Worm (Caenorhabditis elegans) whole organism, late embryonic: ENCODE results near the gene F52D1.2.

Experiments used
- C08G9.2 ChIP-seq: sonication (generic microtip); optimal IDR thresholded peaks from 2 replicates; lab custom pipeline; 2016; ENCODE audit warnings: mild to moderate bottlenecking, missing genetic modification characterization, moderate library complexity, missing compliant biosample characterization
- C38D4.7 ChIP-seq: fragments of 200-800 bp; sonication (Bioruptor generic); optimal IDR thresholded peaks from 2 replicates; lab custom pipeline; 2018; ENCODE audit warnings: mild to moderate bottlenecking, missing genetic modification characterization, moderate library complexity, missing compliant biosample characterization
- F13H6.1 ChIP-seq: sonication (generic microtip); optimal IDR thresholded peaks from 2 replicates; lab custom pipeline; 2016; ENCODE audit warnings: missing genetic modification characterization, missing compliant biosample characterization
- T23F11.4 ChIP-seq: fragments of 200-800 bp; sonication (Bioruptor generic); optimal IDR thresholded peaks from 2 replicates; lab custom pipeline; 2018; ENCODE audit warnings: mild to moderate bottlenecking, missing genetic modification characterization, missing compliant biosample characterization
- ahr-1 ChIP-seq: sonication (generic microtip); optimal IDR thresholded peaks from 2 replicates; lab custom pipeline; 2016; ENCODE audit warnings: missing genetic modification characterization, missing compliant biosample characterization
- ceh-14 ChIP-seq: sonication (generic microtip); optimal IDR thresholded peaks from 2 replicates; lab custom pipeline; 2016; ENCODE audit warnings: missing genotype, missing genetic modification characterization, missing compliant biosample characterization
- ceh-19 ChIP-seq: fragments of 200-800 bp; sonication (Bioruptor generic); optimal IDR thresholded peaks from 2 replicates; lab custom pipeline; 2018; ENCODE audit warnings: mild to moderate bottlenecking, missing genetic modification characterization, missing compliant biosample characterization
- ceh-2 ChIP-seq: sonication (generic microtip); optimal IDR thresholded peaks from 2 replicates; lab custom pipeline; 2016; ENCODE audit warnings: missing genotype, missing genetic modification characterization, missing compliant biosample characterization
- ceh-24 ChIP-seq: sonication (generic microtip); optimal IDR thresholded peaks from 2 replicates; lab custom pipeline; 2016; ENCODE audit warnings: mild to moderate bottlenecking, missing genetic modification characterization, missing compliant biosample characterization
- ceh-30 ChIP-seq: fragments of 150-350 bp; optimal IDR thresholded peaks from 2 replicates; lab custom pipeline; 2014; ENCODE audit warnings: missing biosample characterization, missing genetic modification characterization
- ceh-31 ChIP-seq: sonication (generic microtip); optimal IDR thresholded peaks from 2 replicates; lab custom pipeline; 2016; ENCODE audit warnings: missing genetic modification characterization, missing compliant biosample characterization
- ceh-34 ChIP-seq: sonication (generic microtip); optimal IDR thresholded peaks from 2 replicates; lab custom pipeline; 2016; ENCODE audit warnings: mild to moderate bottlenecking, missing genetic modification characterization, missing compliant biosample characterization
- ceh-45 ChIP-seq: fragments of 200-800 bp; sonication (Bioruptor generic); IDR thresholded peaks from 2 replicates; pipeline ENCODE4 v1.3.6; 2022; ENCODE audit warnings: missing genetic modification reagents, missing genetic modification characterization, missing compliant biosample characterization
- che-1 ChIP-seq: sonication (generic microtip); optimal IDR thresholded peaks from 2 replicates; lab custom pipeline; 2016; ENCODE audit warnings: mild to moderate bottlenecking, missing genetic modification characterization, missing compliant biosample characterization
- dmd-4 ChIP-seq: sonication (generic microtip); optimal IDR thresholded peaks from 2 replicates; lab custom pipeline; 2016; ENCODE audit warnings: borderline replicate concordance, missing genetic modification characterization, missing compliant biosample characterization
- dve-1 ChIP-seq: sonication (generic microtip); optimal IDR thresholded peaks from 2 replicates; lab custom pipeline; 2017; ENCODE audit warnings: antibody characterized with exemption, mild to moderate bottlenecking, missing genetic modification characterization, missing compliant biosample characterization
- elt-2 ChIP-seq: sonication (generic microtip); optimal IDR thresholded peaks from 2 replicates; lab custom pipeline; 2016; ENCODE audit warnings: missing genetic modification reagents, missing genetic modification characterization, missing compliant biosample characterization
- ets-4 ChIP-seq: sonication (generic microtip); optimal IDR thresholded peaks from 2 replicates; lab custom pipeline; 2016; ENCODE audit warnings: missing genetic modification characterization, missing compliant biosample characterization
- eyg-1 ChIP-seq: sonication (generic microtip); optimal IDR thresholded peaks from 2 replicates; lab custom pipeline; 2016; ENCODE audit warnings: missing genotype, missing genetic modification characterization, missing compliant biosample characterization
- fkh-6 ChIP-seq: sonication (generic microtip); optimal IDR thresholded peaks from 2 replicates; lab custom pipeline; 2016; ENCODE audit warnings: missing genetic modification characterization, missing compliant biosample characterization
- gmeb-2 ChIP-seq: sonication (generic microtip); optimal IDR thresholded peaks from 2 replicates; lab custom pipeline; 2016; ENCODE audit warnings: missing genetic modification characterization, inconsistent platforms, missing compliant biosample characterization
- hlh-30 ChIP-seq: sonication (generic microtip); optimal IDR thresholded peaks from 2 replicates; lab custom pipeline; 2017; ENCODE audit warnings: antibody characterized with exemption, missing genetic modification characterization, missing compliant biosample characterization; ENCODE audit not compliant: insufficient read depth
- hlh-8 ChIP-seq: sonication (generic microtip); optimal IDR thresholded peaks from 2 replicates; lab custom pipeline; 2016; ENCODE audit warnings: missing genotype, missing genetic modification characterization, missing compliant biosample characterization
- lin-11 ChIP-seq: fragments of 200-800 bp; sonication (Bioruptor generic); optimal IDR thresholded peaks from 2 replicates; lab custom pipeline; 2018; ENCODE audit warnings: mild to moderate bottlenecking, missing genetic modification characterization, missing compliant biosample characterization
- madf-2 ChIP-seq: sonication (generic microtip); optimal IDR thresholded peaks from 2 replicates; lab custom pipeline; 2017; ENCODE audit warnings: missing genetic modification characterization, missing compliant biosample characterization
- nfya-1 ChIP-seq: sonication (generic microtip); optimal IDR thresholded peaks from 2 replicates; lab custom pipeline; 2017; ENCODE audit warnings: missing genetic modification characterization, mild to moderate bottlenecking, missing compliant biosample characterization, antibody characterized with exemption, moderate library complexity
- nhr-11 ChIP-seq: fragments of 150-350 bp; optimal IDR thresholded peaks from 2 replicates; lab custom pipeline; 2014; ENCODE audit warnings: missing biosample characterization, missing genetic modification characterization
- nhr-232 ChIP-seq: sonication (generic microtip); optimal IDR thresholded peaks from 2 replicates; lab custom pipeline; 2016; ENCODE audit warnings: missing genetic modification characterization, missing compliant biosample characterization
- npax-4 ChIP-seq: sonication (generic microtip); optimal IDR thresholded peaks from 2 replicates; lab custom pipeline; 2016; ENCODE audit warnings: missing genetic modification characterization, missing compliant biosample characterization
- odd-2 ChIP-seq: sonication (generic microtip); optimal IDR thresholded peaks from 2 replicates; lab custom pipeline; 2017; ENCODE audit warnings: antibody characterized with exemption, mild to moderate bottlenecking, missing genetic modification characterization, missing compliant biosample characterization
- pha-2 ChIP-seq: sonication (generic microtip); optimal IDR thresholded peaks from 2 replicates; lab custom pipeline; 2017; ENCODE audit warnings: mild to moderate bottlenecking, missing genetic modification characterization, missing compliant biosample characterization
- pha-4 ChIP-seq: fragments of 150-350 bp; optimal IDR thresholded peaks from 2 replicates; lab custom pipeline; 2018; ENCODE audit warnings: missing biosample characterization, missing genetic modification reagents, missing genetic modification characterization
- pqm-1 ChIP-seq: sonication (generic microtip); optimal IDR thresholded peaks from 2 replicates; lab custom pipeline; 2016; ENCODE audit warnings: missing genetic modification characterization, missing compliant biosample characterization
- ref-2 ChIP-seq: sonication (generic microtip); optimal IDR thresholded peaks from 2 replicates; lab custom pipeline; 2016; ENCODE audit warnings: missing genetic modification characterization, missing compliant biosample characterization
- rnt-1 ChIP-seq: sonication (generic microtip); optimal IDR thresholded peaks from 2 replicates; lab custom pipeline; 2016; ENCODE audit warnings: missing genetic modification characterization, missing compliant biosample characterization
- sox-2 ChIP-seq: fragments of 200-800 bp; sonication (Bioruptor generic); IDR thresholded peaks from 2 replicates; pipeline ENCODE4 v1.3.6; 2022; ENCODE audit warnings: missing genetic modification reagents, missing genetic modification characterization, missing compliant biosample characterization
- sox-4 ChIP-seq: sonication (generic microtip); optimal IDR thresholded peaks from 2 replicates; lab custom pipeline; 2017; ENCODE audit warnings: mild to moderate bottlenecking, missing genetic modification characterization, inconsistent platforms, missing compliant biosample characterization
- syd-9 ChIP-seq: sonication (generic microtip); optimal IDR thresholded peaks from 2 replicates; lab custom pipeline; 2016; ENCODE audit warnings: mild to moderate bottlenecking, missing genetic modification characterization, moderate library complexity, missing compliant biosample characterization
- tbx-7 ChIP-seq: sonication (generic microtip); optimal IDR thresholded peaks from 2 replicates; lab custom pipeline; 2016; ENCODE audit warnings: missing genotype, missing genetic modification characterization, missing compliant biosample characterization
- ttx-3 ChIP-seq: sonication (generic microtip); optimal IDR thresholded peaks from 2 replicates; lab custom pipeline; 2016; ENCODE audit warnings: missing genetic modification reagents, missing genetic modification characterization, missing compliant biosample characterization
- unc-3 ChIP-seq, 2 experiments: fragments of 200-800 bp in 1 of 2; sonication (Bioruptor generic) in 1 of 2; sonication (generic microtip) in 1 of 2; conservative IDR thresholded peaks in 1 of 2; optimal IDR thresholded peaks in 1 of 2; 2 replicates each; pipeline versions ENCODE4 v1.3.6 to Lab custom; 2016 to 2022; ENCODE audit warnings: missing compliant biosample characterization in 2 of 2, missing genetic modification characterization in 2 of 2, missing genetic modification reagents in 1 of 2
- unc-86 ChIP-seq: sonication (generic microtip); optimal IDR thresholded peaks from 2 replicates; lab custom pipeline; 2016; ENCODE audit warnings: missing genetic modification characterization, missing compliant biosample characterization
- zip-5 ChIP-seq: sonication (generic microtip); optimal IDR thresholded peaks from 2 replicates; lab custom pipeline; 2016; ENCODE audit warnings: missing genetic modification characterization, missing compliant biosample characterization
- ztf-16 ChIP-seq: sonication (generic microtip); optimal IDR thresholded peaks from 2 replicates; lab custom pipeline; 2017; ENCODE audit warnings: missing genetic modification characterization, missing compliant biosample characterization

Gene F52D1.2

DNA sequence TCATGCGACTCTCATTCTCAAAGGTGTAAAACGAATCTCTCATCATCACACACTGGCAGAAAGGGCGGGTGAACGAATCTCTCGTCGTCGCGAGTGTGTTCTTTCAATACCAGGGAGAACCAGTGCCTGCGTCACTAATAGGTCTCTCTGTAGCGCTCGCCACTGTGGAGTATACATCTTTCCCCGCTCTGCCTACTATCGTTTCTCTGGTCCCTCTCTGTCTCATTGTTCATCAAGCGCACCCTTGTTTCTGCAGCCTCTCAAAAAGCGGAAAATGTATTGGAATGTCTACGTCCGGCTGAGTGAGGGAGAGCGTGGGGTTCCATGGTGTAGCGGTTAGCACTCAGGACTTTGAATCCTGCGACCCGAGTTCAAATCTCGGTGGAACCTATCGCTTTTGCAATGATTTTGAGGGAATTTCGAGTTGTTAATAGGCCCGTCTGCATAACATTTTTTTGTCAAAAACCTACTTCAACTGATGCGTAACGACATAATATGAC lies 39.9 kb downstream of the F52D1.2 start (continued):
- TF ChIP-seq ceh-31 (tag; lab: Kevin White, UChicago), result peak; percentile 95
- peak; percentile 88 for TF ChIP-seq fkh-6 (tag; lab: Kevin White, UChicago)
- TF ChIP-seq hlh-8, result peak; percentile 79
- TF ChIP-seq madf-2 (tag; lab: Kevin White, UChicago), result peak; percentile 92
- TF ChIP-seq ahr-1 (tag; lab: Kevin White, UChicago), result peak; percentile 67
- peak; percentile 96 for TF ChIP-seq eyg-1
- peak; percentile 83 for TF ChIP-seq nhr-232
- TF ChIP-seq ceh-34 (tag; lab: Kevin White, UChicago), result peak; percentile 95
- TF ChIP-seq C38D4.7 (GFP tag; lab: Kevin White, UChicago), result peak; percentile 84
- peak; percentile 89 for TF ChIP-seq ceh-19
- TF ChIP-seq F13H6.1, result peak; percentile 67
- TF ChIP-seq unc-86 (tag; lab: Kevin White, UChicago), result peak; percentile 87
- peak; percentile 43 for TF ChIP-seq tbx-7
- TF ChIP-seq pha-2 (tag; lab: Kevin White, UChicago), result peak; percentile 89
- TF ChIP-seq ceh-30, result peak; percentile 44
- TF ChIP-seq T23F11.4, result peak; percentile 77
- TF ChIP-seq dmd-4 (tag; lab: Kevin White, UChicago), result peak; percentile 87
- peak; percentile 56; the same call in 1 of the 2 replicates for TF ChIP-seq sox-2 (GFP tag; lab: Robert Waterston, UW)
- peak; percentile 55 for TF ChIP-seq zip-5 (tag; lab: Kevin White, UChicago)
- TF ChIP-seq ceh-24 (tag; lab: Kevin White, UChicago), result peak; percentile 74
- peak; percentile 73 for TF ChIP-seq dve-1 (tag; lab: Kevin White, UChicago)
- peak; percentile 83 for TF ChIP-seq che-1 (tag; lab: Kevin White, UChicago)
- TF ChIP-seq unc-3 (GFP tag; conservative IDR thresholded peaks at IDR 0.05; lab: Robert Waterston, UW), result peak; percentile 86
- peak; percentile 75 for TF ChIP-seq unc-3 (tag; optimal IDR thresholded peaks at IDR 0.05; lab: Kevin White, UChicago)
- peak; percentile 83 for TF ChIP-seq ceh-2
- peak; percentile 84 for TF ChIP-seq ztf-16
- peak; percentile 87 for TF ChIP-seq gmeb-2 (tag; lab: Kevin White, UChicago)
- TF ChIP-seq pqm-1 (tag; lab: Kevin White, UChicago), result peak; percentile 35
- TF ChIP-seq syd-9, result peak; percentile 90
- TF ChIP-seq odd-2, result peak; percentile 48
- TF ChIP-seq sox-4 (tag; lab: Kevin White, UChicago), result peak; percentile 86
- peak; percentile 85 for TF ChIP-seq C08G9.2 (tag; lab: Kevin White, UChicago)
- peak; percentile 85 for TF ChIP-seq ref-2 (tag; lab: Kevin White, UChicago)
- TF ChIP-seq ets-4 (tag; lab: Kevin White, UChicago), result peak; percentile 57
- TF ChIP-seq lin-11 (tag; lab: Kevin White, UChicago), result peak; percentile 84
- no peak for TF ChIP-seq pha-4 (tag; lab: Kevin White, UChicago)
- peak; percentile 93 for TF ChIP-seq elt-2 (tag; lab: Kevin White, UChicago)
- TF ChIP-seq nfya-1 (tag; lab: Kevin White, UChicago), result peak; percentile 84

DNA sequence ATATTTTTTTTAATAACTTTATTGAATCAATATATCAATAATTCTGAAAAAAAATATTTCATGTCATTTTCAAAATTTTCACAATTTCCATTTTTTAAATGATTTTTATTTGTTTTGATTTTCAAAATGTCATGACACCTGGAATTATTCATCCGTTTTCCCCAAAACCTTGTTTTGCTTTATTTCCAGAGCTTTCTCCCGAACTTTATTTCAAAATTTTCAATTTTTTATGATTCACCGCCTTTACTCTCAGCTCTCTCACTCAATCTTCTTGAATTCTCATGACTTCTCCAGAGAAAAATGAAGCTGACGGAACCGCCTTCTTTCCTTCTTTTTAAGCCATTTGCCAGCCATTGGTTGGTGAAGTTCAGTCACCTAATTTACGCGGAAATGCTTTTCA lies 45.4 kb downstream of the F52D1.2 start, which contains the start of gene R04A9.1:
R04A9.1 (plus strand) TSS at position 301 of the 400 bp plus-strand sequence.
- TF ChIP-seq syd-9 (no peak), F13H6.1 (no peak), npax-4 (no peak), ttx-3 (tag; lab: Kevin White, UChicago) (no peak), ceh-14 (tag; lab: Kevin White, UChicago) (no peak), nhr-11 (tag; lab: Kevin White, UChicago) (no peak), sox-4 (tag; lab: Kevin White, UChicago) (no peak), nhr-232 (no peak), ztf-16 (no peak), C38D4.7 (GFP tag; lab: Kevin White, UChicago) (no peak), ceh-45 (GFP tag; lab: Robert Waterston, UW) (no peak), hlh-30 (tag; lab: Kevin White, UChicago) (no peak), zip-5 (tag; lab: Kevin White, UChicago) (no peak), pha-4 (tag; lab: Kevin White, UChicago) (no peak), rnt-1 (tag; lab: Kevin White, UChicago) (no peak), sox-2 (GFP tag; lab: Robert Waterston, UW) (no peak), nfya-1 (tag; lab: Kevin White, UChicago) (no peak)
